Fruit fly (Drosophila melanogaster) S2 (cell line): ENCODE results near the gene Spase12.

Source experiments
- CG8478 ChIP-seq: fragments of >200 bp; optimal IDR thresholded peaks from 2 replicates; lab custom pipeline; 2018
- CTCF ChIP-seq, 2 experiments: fragments of >200 bp; optimal IDR thresholded peaks; 2 replicates each; lab custom pipeline; 2018

The Spase12 gene

DNA sequence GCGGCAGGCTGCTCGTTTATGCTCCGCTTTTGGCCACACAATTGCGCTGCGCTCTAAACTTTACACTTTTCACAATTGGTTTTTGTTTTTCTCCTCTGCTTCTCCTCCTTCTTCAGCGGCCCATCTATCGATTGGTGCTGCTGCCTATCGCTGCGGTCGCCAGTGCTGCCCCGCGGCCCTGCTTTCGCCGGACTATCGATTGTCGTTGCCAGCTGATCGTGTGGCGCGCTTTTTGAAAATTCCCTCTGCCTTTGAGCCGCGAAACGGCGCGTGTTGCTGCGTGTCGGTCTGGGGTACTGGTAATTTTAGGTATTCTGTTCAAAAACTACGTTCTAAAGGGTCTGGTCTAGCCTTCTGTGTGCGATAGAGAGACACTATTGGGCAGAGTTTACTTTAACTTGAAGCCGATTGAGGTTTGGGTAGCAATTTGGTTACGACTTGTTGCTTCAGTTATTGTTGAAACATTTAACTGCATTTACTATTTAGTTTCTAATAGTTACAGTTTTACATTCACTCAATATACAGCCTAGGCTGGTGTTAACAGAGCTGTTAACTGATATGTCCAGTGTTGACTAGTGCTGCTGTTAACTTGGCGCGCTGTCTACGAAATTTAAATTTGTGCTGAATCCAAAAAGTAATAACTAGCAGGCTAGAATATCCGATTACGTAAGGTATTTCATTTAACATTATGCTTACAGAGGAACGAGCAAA, 12.6 kb upstream of the Spase12 start, which contains the start of gene Trc8:
Gene Trc8, minus strand, starts transcription at position 392 of the 711 bp plus-strand sequence.
- TF ChIP-seq CTCF (optimal IDR thresholded peaks at IDR 0.05; lab: Kevin White, UChicago) (peak in 1 of 2 experiments; percentile 24), CG8478 (lab: Kevin White, UChicago) (no peak)

DNA sequence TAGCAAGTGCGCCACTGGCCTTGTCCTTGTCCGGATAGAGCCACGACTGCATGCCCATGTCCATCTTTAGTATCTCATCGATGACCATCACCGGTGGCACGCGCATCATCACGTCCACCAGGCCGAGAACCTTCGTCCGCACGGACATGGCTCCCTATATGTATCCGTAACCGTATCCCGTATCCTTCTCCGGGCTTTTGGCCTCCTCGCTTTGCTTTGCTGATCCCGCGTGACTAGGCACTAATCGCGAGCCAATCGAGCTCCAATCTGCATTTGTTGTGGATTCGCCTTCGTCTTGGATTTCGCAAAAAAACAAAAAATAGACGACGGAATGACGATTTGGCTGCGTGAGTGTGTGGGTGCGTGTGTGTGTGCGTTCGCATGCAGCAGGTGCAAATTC, 12.0 kb upstream of the Spase12 start:
- TF ChIP-seq CG8478 (lab: Kevin White, UChicago), result no peak
- no peak for TF ChIP-seq CTCF (optimal IDR thresholded peaks at IDR 0.05; lab: Kevin White, UChicago)

DNA sequence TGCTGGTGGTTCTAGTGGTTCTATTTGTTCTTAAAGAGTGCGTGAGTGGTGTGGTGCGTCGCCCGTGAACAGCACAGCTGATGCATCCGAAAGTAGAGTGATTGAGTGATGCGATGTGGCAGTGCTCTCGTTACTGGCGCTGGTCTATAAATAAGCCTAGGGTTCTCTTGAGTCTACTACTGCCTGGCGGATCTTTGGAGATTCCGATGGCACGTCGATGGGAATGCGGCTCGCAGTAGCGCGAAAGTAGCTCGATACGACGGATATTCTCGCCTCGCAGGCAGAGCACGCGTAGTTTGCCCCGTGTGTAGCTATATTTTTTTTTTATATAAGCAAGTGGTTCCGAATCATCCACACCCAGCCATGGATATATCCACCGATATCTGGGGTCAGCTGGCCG, 5.4 kb upstream of the Spase12 start:
- no peak for TF ChIP-seq CTCF (optimal IDR thresholded peaks at IDR 0.05; lab: Kevin White, UChicago)
- no peak for TF ChIP-seq CG8478 (lab: Kevin White, UChicago)

DNA sequence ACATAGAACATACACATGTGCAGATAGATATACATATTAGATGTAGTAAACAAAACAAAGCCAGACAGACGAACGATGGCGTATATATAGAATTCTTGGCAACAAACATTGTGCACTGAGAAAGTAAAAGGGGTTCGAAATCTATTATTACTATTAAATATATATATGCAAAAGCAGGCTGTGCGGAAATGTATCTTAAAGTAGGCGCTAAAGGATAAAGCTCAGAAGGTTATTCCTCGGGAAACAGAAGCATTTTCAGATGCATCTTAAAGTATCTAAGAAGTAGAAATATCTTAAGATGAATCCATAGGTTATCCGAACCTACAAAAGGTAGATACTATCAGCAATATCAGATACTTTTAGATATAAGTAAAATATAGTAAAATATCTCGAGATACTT, 4.9 kb upstream of the Spase12 start:
- TF ChIP-seq CG8478 (lab: Kevin White, UChicago) (no peak), CTCF (optimal IDR thresholded peaks at IDR 0.05; lab: Kevin White, UChicago) (no peak)

DNA sequence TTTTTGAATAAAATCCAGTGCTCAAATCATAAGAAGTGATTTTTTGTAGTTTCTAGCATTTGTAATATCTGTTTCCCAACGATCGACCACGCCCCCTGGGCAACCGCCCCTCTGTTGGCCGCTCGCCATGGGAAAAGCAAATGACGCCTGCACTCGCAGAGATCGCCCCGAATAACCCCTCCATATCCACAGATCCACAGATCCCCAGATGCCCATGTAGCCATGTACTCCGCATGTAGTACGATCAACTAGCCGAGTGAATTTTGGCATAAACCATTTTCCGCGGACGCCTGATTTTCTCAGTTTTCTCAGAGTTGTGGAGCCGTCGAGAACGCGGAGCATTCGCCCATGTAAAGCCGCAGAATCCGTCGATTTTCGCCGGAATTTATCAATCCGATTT, 3.5 kb upstream of the Spase12 start, which contains the start of gene FipoQ:
Gene FipoQ, plus strand, starts transcription at position 301 of the 400 bp plus-strand sequence.
- TF ChIP-seq CTCF (optimal IDR thresholded peaks at IDR 0.05; lab: Kevin White, UChicago) (no peak), CG8478 (lab: Kevin White, UChicago) (no peak)

DNA sequence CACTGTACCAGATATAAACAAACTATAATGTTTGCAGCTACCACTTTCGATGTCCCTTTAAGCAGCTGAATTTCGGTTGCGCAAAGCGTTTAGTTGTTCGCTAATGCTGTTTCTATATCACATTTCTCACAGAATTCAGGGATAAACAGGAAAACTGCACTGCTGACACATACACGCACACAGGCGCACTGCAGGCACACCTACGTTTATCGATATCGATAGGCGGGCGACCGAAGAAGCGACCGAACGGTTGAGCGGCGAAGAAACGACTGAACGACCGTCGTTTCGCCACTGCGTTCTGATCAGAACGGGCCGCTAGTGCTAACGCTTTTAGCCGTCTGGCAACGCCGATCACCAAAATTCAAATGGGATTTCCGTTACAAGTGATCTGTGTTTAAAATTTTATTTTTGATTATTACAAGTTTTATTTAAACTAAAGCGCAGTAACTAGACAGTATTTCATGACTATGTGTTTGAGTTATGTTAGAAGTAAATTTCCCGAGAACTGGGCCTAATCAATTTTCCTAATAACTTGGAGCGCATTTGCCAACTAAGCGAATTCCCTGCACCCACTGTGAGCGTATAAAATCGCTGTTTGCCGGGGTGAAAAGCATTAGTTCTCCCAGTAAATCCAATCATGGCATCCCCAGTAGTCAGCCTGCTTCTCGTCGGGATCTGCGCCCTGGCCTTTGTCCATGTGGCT, 2.4 kb upstream of the Spase12 start, which contains the start of the genes CG2310 and Diedel:
Gene CG2310, minus strand, starts transcription at position 277 of the 703 bp plus-strand sequence.
Gene Diedel, plus strand, starts transcription at position 611 of the 703 bp plus-strand sequence.
- TF ChIP-seq CG8478 (lab: Kevin White, UChicago), result no peak
- TF ChIP-seq CTCF (optimal IDR thresholded peaks at IDR 0.05; lab: Kevin White, UChicago), result peak; percentile 7 to 45

DNA sequence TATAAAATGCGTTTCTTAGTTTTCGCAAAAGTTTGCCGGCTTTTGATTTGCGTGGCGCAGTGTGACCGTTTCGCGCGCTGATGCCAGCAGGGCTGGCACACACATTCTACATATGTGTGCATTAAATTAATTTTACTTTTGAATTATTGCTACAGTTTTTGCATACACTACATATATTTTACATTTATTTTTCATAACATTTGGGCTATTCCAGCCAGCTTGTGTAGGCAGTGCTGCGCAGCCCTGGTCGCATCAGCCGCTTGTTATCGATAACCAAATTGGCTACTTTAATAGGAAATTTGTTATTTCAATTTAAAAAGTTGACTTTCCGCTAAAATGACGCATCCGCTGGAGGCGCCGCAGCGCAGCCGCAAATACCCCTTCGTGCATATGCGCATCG, 1.7 kb downstream of the Spase12 start, which contains the start of the genes CG2321 and CG2006:
Gene CG2321, minus strand, starts transcription at position 57 of the 400 bp plus-strand sequence.
Gene CG2006, plus strand, starts transcription at position 260 of the 400 bp plus-strand sequence.
- TF ChIP-seq CTCF (optimal IDR thresholded peaks at IDR 0.05; lab: Kevin White, UChicago) (peak; percentile 22 to 50), CG8478 (lab: Kevin White, UChicago) (no peak)

DNA sequence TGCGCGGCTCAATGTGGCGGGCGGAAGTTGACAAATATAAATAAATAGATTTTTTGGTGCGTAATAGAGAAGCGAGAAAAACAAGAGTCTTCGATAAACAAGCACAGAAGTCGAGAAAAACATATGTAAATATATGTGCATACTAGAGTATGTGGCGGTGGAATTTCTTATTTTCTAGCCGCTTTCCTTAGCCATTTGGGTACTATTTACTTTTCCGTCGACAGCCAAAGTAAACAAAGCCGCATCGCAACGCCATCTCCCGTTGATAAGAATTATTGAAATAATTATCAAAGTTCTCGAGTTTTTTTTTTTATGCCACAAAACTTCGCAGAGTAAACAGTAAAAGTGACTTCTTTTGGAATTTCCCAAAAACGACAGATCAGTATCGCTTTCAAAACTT, 11.0 kb downstream of the Spase12 start:
- TF ChIP-seq CG8478 (lab: Kevin White, UChicago), result no peak
- no peak for TF ChIP-seq CTCF (optimal IDR thresholded peaks at IDR 0.05; lab: Kevin White, UChicago)

DNA sequence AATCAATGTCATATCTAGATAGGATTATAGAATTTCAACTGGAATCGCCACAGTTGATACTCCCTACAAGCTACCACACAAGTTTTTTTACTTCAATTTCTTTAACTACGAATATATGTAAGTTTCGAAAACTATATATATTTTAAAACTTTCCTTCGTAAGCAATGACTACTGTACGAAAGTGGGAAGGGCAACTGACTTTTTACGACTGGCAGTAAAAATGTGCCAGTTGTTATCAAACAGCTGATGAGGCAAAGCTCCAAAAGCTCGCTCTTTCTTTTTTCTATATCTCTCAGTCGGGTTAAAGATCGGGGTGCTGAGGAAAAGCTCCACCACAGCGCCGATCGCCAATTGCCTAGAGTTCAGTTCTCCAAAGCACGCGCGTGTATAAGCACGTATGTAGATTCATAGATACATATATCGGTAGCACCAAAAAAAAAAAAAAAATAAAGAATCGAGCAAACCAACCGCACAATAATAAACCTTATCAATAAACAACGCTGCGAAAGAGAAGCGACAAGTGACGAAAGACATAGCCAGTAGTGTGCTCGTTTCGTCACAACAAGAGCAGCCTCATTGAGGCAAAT, 11.9 kb downstream of the Spase12 start:
- TF ChIP-seq CTCF (optimal IDR thresholded peaks at IDR 0.05; lab: Kevin White, UChicago) (no peak), CG8478 (lab: Kevin White, UChicago) (no peak)

DNA sequence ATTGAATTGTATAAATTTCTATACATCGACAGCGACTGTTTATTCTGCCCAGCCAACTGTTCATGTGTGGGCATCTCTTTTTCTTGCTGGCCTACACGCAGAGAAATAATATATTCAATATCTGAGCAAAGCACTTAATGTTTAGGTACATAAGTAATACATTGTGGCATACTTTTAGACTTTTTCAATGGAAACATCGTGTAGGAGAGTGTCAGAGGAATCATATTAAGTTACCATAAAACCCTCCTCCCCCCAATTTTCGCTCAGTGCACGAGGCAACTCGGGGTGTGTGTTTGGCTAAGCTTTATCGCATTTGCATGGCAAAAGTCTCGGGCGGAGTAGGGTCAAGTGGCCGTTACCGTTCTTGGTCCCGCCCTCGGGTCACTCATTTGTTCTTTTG, 20.8 kb downstream of the Spase12 start:
- no peak for TF ChIP-seq CG8478 (lab: Kevin White, UChicago)
- no peak for TF ChIP-seq CTCF (optimal IDR thresholded peaks at IDR 0.05; lab: Kevin White, UChicago)

DNA sequence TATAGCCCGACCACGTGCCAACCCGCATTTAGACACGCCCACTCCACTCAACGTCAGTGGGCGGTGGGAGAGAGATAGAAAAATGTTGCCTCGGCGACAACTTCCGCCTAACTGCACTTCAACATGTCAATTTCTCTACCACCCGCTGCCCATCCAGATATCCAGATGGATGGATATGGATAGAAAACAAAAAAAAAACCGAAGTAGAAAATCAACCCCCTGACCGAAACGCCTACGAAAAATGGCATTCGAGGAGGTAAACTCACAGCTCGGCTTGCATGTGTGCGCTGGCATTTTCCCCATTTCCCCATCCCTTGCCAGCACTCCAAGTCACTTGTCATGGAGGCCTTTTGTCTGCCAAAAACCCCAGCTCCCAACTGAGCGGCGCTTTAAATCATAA, 24.2 kb downstream of the Spase12 start:
- TF ChIP-seq CG8478 (lab: Kevin White, UChicago) (no peak), CTCF (optimal IDR thresholded peaks at IDR 0.05; lab: Kevin White, UChicago) (no peak)

DNA sequence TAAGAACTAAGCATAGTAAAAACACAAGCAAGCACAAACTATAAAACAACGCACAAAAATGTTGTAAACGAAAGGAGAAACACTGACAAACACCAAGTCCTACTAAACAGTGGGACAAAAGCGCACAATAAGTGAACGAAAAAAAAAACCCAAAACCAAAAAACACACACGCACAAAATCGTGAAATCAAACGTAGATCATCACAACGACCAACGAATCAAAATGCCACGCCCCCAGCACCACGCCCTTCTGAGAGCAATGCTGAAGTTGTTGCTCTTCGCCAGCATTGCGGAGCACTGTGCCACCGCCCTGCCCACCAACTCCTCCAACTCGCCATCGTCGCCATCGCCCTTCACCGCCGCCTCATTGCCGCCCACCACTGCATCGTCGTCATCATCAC, 29.1 kb downstream of the Spase12 start:
- no peak for TF ChIP-seq CTCF (optimal IDR thresholded peaks at IDR 0.05; lab: Kevin White, UChicago)
- TF ChIP-seq CG8478 (lab: Kevin White, UChicago), result no peak

DNA sequence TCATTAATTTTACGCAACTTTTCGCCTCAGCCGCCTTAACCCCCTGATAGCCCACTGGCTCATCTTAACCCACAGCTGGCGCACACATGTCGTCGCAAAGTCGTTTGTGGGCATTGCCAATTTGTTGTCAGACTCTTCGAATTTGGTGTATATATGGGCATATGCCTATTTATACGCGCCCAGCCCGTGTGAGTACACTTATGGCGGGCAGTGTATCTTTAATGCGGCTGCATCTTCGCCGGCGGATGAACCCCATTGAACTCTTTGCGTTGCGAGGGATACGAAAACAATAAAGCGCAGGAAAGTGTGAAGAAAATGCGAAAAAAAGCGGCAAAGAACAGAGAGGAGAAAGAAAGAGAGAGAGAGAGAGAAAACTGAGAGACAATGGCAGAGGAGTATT, 29.9 kb downstream of the Spase12 start:
- TF ChIP-seq CG8478 (lab: Kevin White, UChicago) (no peak), CTCF (optimal IDR thresholded peaks at IDR 0.05; lab: Kevin White, UChicago) (no peak)

DNA sequence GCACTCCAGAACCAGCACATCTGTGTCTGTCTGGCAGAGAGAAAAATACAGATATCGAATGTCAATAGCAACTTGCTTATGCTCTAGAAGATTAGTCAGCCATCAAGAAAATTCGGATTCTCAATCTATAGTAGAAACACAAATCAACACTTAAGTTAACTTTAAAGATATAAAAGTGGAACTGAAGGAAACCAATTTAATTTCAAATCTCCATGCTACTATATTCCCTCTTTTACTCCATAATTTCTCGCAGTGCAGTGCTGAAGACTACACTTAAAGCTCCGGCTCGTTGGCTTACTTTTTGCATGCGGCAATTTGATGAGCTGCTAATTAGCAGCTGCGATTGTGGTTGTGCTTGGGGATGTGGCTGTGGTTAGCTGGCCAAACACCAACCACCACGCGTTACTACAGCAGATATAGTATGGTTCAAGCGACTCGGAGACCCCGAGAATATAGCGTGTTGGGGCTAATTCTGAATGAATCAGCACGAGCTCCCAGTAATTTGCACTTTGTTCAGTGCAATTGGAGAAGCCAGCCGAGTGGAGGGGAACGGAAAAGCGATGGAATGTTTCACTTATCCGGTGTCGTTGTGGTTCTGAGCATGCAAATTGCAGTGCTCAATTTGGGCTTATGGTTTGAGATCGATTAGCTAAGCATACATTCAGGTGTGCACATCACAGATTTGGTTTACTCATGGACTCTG, 30.6 kb downstream of the Spase12 start:
- no peak for TF ChIP-seq CG8478 (lab: Kevin White, UChicago)
- no peak for TF ChIP-seq CTCF (optimal IDR thresholded peaks at IDR 0.05; lab: Kevin White, UChicago)
